Fruit fly (Drosophila melanogaster) whole organism, embryonic: ENCODE measurements around the gene pygo.

ENCODE experiments used
- C15 ChIP-seq: fragments of 200-800 bp; sonication (Bioruptor generic); IDR thresholded peaks from 3 replicates; pipeline ENCODE4 v1.3.6; 2022; ENCODE audit warnings: missing biosample characterization, missing genetic modification characterization
- CG10431 ChIP-seq: fragments of 200-800 bp; sonication (Bioruptor generic); optimal IDR thresholded peaks from 3 replicates; lab custom pipeline; 2018; ENCODE audit warnings: missing biosample characterization, mild to moderate bottlenecking, missing genetic modification characterization
- CG10654 ChIP-seq: fragments of 200-800 bp; sonication (Bioruptor generic); optimal IDR thresholded peaks from 2 replicates; lab custom pipeline; 2016; ENCODE audit warnings: missing biosample characterization, missing genetic modification characterization
- CG10979 ChIP-seq: fragments of 200-800 bp; sonication (Bioruptor generic); optimal IDR thresholded peaks from 2 replicates; lab custom pipeline; 2018; ENCODE audit warnings: missing biosample characterization, mild to moderate bottlenecking, missing genetic modification characterization, moderate library complexity
- CG11695 ChIP-seq: fragments of 200-800 bp; sonication (Bioruptor generic); IDR thresholded peaks from 3 replicates; pipeline ENCODE4 v1.3.6; 2022; ENCODE audit warnings: missing biosample characterization, missing genetic modification characterization
- CG11696 ChIP-seq: fragments of 200-800 bp; sonication (Bioruptor generic); IDR thresholded peaks from 2 replicates; pipeline ENCODE4 v1.3.6; 2022; ENCODE audit warnings: missing biosample characterization, missing genetic modification characterization
- CG12155 ChIP-seq: fragments of 200-800 bp; sonication (Bioruptor generic); optimal IDR thresholded peaks from 3 replicates; lab custom pipeline; 2016; ENCODE audit warnings: missing biosample characterization, missing genetic modification characterization
- CG12299 ChIP-seq: fragments of 200-800 bp; sonication (Bioruptor generic); optimal IDR thresholded peaks from 2 replicates; lab custom pipeline; 2018; ENCODE audit warnings: missing biosample characterization, mild to moderate bottlenecking, missing genetic modification characterization
- CG1233 ChIP-seq: fragments of 200-800 bp; sonication (Bioruptor generic); optimal IDR thresholded peaks from 4 replicates; lab custom pipeline; 2018; ENCODE audit warnings: missing biosample characterization, mild to moderate bottlenecking, missing genetic modification characterization
- CG12769 ChIP-seq: fragments of 200-800 bp; sonication (Bioruptor generic); optimal IDR thresholded peaks from 2 replicates; lab custom pipeline; 2019; ENCODE audit warnings: missing biosample characterization, mild to moderate bottlenecking, missing genetic modification characterization, moderate library complexity
- CG13624 ChIP-seq: fragments of 200-800 bp; sonication (Bioruptor generic); optimal IDR thresholded peaks from 2 replicates; lab custom pipeline; 2016; ENCODE audit warnings: missing biosample characterization, missing genetic modification characterization
- CG13775 ChIP-seq: fragments of 200-800 bp; sonication (Bioruptor generic); optimal IDR thresholded peaks from 3 replicates; lab custom pipeline; 2017; ENCODE audit warnings: missing biosample characterization, mild to moderate bottlenecking, missing genetic modification characterization
- CG15479 ChIP-seq: fragments of 200-800 bp; sonication (Bioruptor generic); optimal IDR thresholded peaks from 3 replicates; lab custom pipeline; 2019; ENCODE audit warnings: missing biosample characterization, mild to moderate bottlenecking, missing genetic modification characterization, moderate library complexity
- CG17802 ChIP-seq: fragments of 200-800 bp; sonication (Bioruptor generic); optimal IDR thresholded peaks from 2 replicates; lab custom pipeline; 2018; ENCODE audit warnings: missing biosample characterization, mild to moderate bottlenecking, missing genetic modification characterization, moderate library complexity
- CG1792 ChIP-seq: fragments of 200-800 bp; sonication (Bioruptor generic); optimal IDR thresholded peaks from 2 replicates; lab custom pipeline; 2016; ENCODE audit warnings: missing biosample characterization, missing genetic modification characterization
- CG2889 ChIP-seq: fragments of 200-800 bp; sonication (Bioruptor generic); IDR thresholded peaks from 3 replicates; pipeline ENCODE4 v1.3.6; 2022; ENCODE audit warnings: missing biosample characterization, missing genetic modification characterization
- CG31224 ChIP-seq: fragments of 200-800 bp; sonication (Bioruptor generic); IDR thresholded peaks from 2 replicates; pipeline ENCODE4 v1.3.6; 2022; ENCODE audit warnings: missing biosample characterization, missing genetic modification characterization
- CG34422 ChIP-seq: fragments of 200-800 bp; sonication (Bioruptor generic); IDR thresholded peaks from 3 replicates; pipeline ENCODE4 v1.3.6; 2022; ENCODE audit warnings: missing biosample characterization, missing genetic modification characterization
- CG3995 ChIP-seq: fragments of 200-800 bp; sonication (Bioruptor generic); optimal IDR thresholded peaks from 3 replicates; lab custom pipeline; 2016; ENCODE audit warnings: missing biosample characterization, missing genetic modification characterization
- CG6175 ChIP-seq: fragments of 200-800 bp; sonication (Bioruptor generic); IDR thresholded peaks from 3 replicates; pipeline ENCODE4 v1.3.6; 2022; ENCODE audit warnings: missing biosample characterization, missing genetic modification characterization
- CG6254 ChIP-seq: fragments of 200-800 bp; sonication (Bioruptor generic); optimal IDR thresholded peaks from 3 replicates; lab custom pipeline; 2017; ENCODE audit warnings: mild to moderate bottlenecking, missing biosample characterization, missing genetic modification reagents, missing genetic modification characterization
- CG6813 ChIP-seq: fragments of 200-800 bp; sonication (Bioruptor generic); optimal IDR thresholded peaks from 2 replicates; lab custom pipeline; 2017; ENCODE audit warnings: missing biosample characterization, missing genetic modification characterization, mild to moderate bottlenecking, moderate library complexity, missing genetic modification reagents
- CG8290 ChIP-seq, 3 experiments: fragments of 200-800 bp; sonication (Bioruptor generic); optimal IDR thresholded peaks; 2 replicates each; lab custom pipeline; 2016 to 2019; ENCODE audit warnings: missing biosample characterization in 3 of 3, missing genetic modification characterization in 3 of 3, mild to moderate bottlenecking in 2 of 3, moderate library complexity in 1 of 3
- CTCF ChIP-seq: fragments of 200-800 bp; sonication (Bioruptor generic); optimal IDR thresholded peaks from 2 replicates; lab custom pipeline; 2017; ENCODE audit warnings: missing biosample characterization, mild to moderate bottlenecking, missing genetic modification characterization, moderate library complexity
- D19A ChIP-seq: fragments of 200-800 bp; optimal IDR thresholded peaks from 3 replicates; lab custom pipeline; 2019; ENCODE audit warnings: missing biosample characterization, mild to moderate bottlenecking, missing genetic modification characterization, moderate library complexity
- Dek ChIP-seq: fragments of 200-800 bp; sonication (Bioruptor generic); optimal IDR thresholded peaks from 3 replicates; lab custom pipeline; 2019; ENCODE audit warnings: missing biosample characterization, mild to moderate bottlenecking, missing genetic modification characterization, moderate library complexity
- E2f1 ChIP-seq: fragments of 200-800 bp; sonication (Bioruptor generic); IDR thresholded peaks from 2 replicates; pipeline ENCODE4 v1.3.6; 2022; ENCODE audit warnings: missing biosample characterization, missing genetic modification characterization
- HmgZ ChIP-seq: fragments of 200-800 bp; sonication (Bioruptor generic); optimal IDR thresholded peaks from 2 replicates; lab custom pipeline; 2018; ENCODE audit warnings: missing biosample characterization, mild to moderate bottlenecking, missing genetic modification characterization
- Hmx ChIP-seq: fragments of 200-800 bp; sonication (Bioruptor generic); optimal IDR thresholded peaks from 2 replicates; lab custom pipeline; 2016; ENCODE audit warnings: missing biosample characterization, missing genetic modification characterization
- MBD-R2 ChIP-seq: fragments of 200-800 bp; sonication (Bioruptor generic); IDR thresholded peaks from 2 replicates; pipeline ENCODE4 v1.3.6; 2022; ENCODE audit warnings: missing biosample characterization, missing genetic modification characterization
- MESR4 ChIP-seq: fragments of 200-800 bp; sonication (Bioruptor generic); optimal IDR thresholded peaks from 2 replicates; lab custom pipeline; 2018; ENCODE audit warnings: missing biosample characterization, mild to moderate bottlenecking, missing genetic modification characterization, moderate library complexity
- Stat92E ChIP-seq, 3 experiments: fragments of >200 bp in 2 of 3; fragments of 200-800 bp in 1 of 3; sonication (Bioruptor generic) in 1 of 3; optimal IDR thresholded peaks; 2 replicates each; lab custom pipeline; 2017 to 2019; ENCODE audit warnings: missing biosample characterization in 3 of 3, missing genetic modification characterization in 3 of 3, mild to moderate bottlenecking in 1 of 3, moderate library complexity in 1 of 3
- Tbp ChIP-seq: fragments of >200 bp; optimal IDR thresholded peaks from 2 replicates; lab custom pipeline; 2018; ENCODE audit warnings: missing biosample characterization, missing genetic modification characterization
- bbx ChIP-seq: fragments of 200-800 bp; sonication (Bioruptor generic); IDR thresholded peaks from 2 replicates; pipeline ENCODE4 v1.3.6; 2022; ENCODE audit warnings: missing biosample characterization, missing genetic modification characterization; ENCODE audit not compliant: partially characterized antibody
- bcd ChIP-seq: fragments of 200-800 bp; sonication (Bioruptor generic); optimal IDR thresholded peaks from 2 replicates; lab custom pipeline; 2017; ENCODE audit warnings: missing biosample characterization, mild to moderate bottlenecking, missing genetic modification characterization
- cas ChIP-seq: fragments of 200-800 bp; sonication (Bioruptor generic); IDR thresholded peaks from 2 replicates; pipeline ENCODE4 v1.3.6; 2022; ENCODE audit warnings: missing biosample characterization, missing genetic modification characterization
- cwo ChIP-seq: fragments of 200-800 bp; sonication (Bioruptor generic); optimal IDR thresholded peaks from 3 replicates; lab custom pipeline; 2017; ENCODE audit warnings: missing biosample characterization, missing genetic modification characterization, mild to moderate bottlenecking, moderate library complexity, missing genetic modification reagents
- esg ChIP-seq: fragments of 200-800 bp; sonication (Bioruptor generic); conservative IDR thresholded peaks from 2 replicates; pipeline ENCODE4 v1.3.6; 2022; ENCODE audit warnings: missing biosample characterization, missing genetic modification characterization
- eve ChIP-seq, 2 experiments: fragments of >200 bp; optimal IDR thresholded peaks; 2 replicates each; lab custom pipeline; 2017; ENCODE audit warnings: missing biosample characterization in 2 of 2, missing genetic modification characterization in 2 of 2
- eyg ChIP-seq: fragments of 200-800 bp; sonication (Bioruptor generic); optimal IDR thresholded peaks from 3 replicates; lab custom pipeline; 2016; ENCODE audit warnings: missing biosample characterization, missing genetic modification characterization
- fu2 ChIP-seq: fragments of 200-800 bp; sonication (Bioruptor generic); optimal IDR thresholded peaks from 2 replicates; lab custom pipeline; 2016; ENCODE audit warnings: missing biosample characterization, missing genetic modification characterization
- gt ChIP-seq: fragments of 200-800 bp; sonication (Bioruptor generic); IDR thresholded peaks from 2 replicates; pipeline ENCODE4 v1.3.6; 2022; ENCODE audit warnings: missing biosample characterization, missing genetic modification characterization
- onecut ChIP-seq: fragments of 200-800 bp; sonication (Bioruptor generic); IDR thresholded peaks from 2 replicates; pipeline ENCODE4 v1.3.6; 2022; ENCODE audit warnings: missing biosample characterization, missing genetic modification characterization
- pfk ChIP-seq: fragments of 200-800 bp; sonication (Bioruptor generic); optimal IDR thresholded peaks from 2 replicates; lab custom pipeline; 2018; ENCODE audit warnings: missing biosample characterization, mild to moderate bottlenecking, missing genetic modification characterization, moderate library complexity
- repo ChIP-seq: fragments of 200-800 bp; sonication (Bioruptor generic); optimal IDR thresholded peaks from 2 replicates; lab custom pipeline; 2016; ENCODE audit warnings: missing biosample characterization, missing genetic modification characterization
- rib ChIP-seq: fragments of 200-800 bp; sonication (Bioruptor generic); IDR thresholded peaks from 2 replicates; pipeline ENCODE4 v1.3.6; 2022; ENCODE audit warnings: missing biosample characterization, missing genetic modification characterization
- so ChIP-seq: fragments of 200-800 bp; sonication (Bioruptor generic); IDR thresholded peaks from 3 replicates; pipeline ENCODE4 v1.3.6; 2022; ENCODE audit warnings: missing biosample characterization, missing genetic modification characterization
- sug ChIP-seq: fragments of 200-800 bp; optimal IDR thresholded peaks from 2 replicates; lab custom pipeline; 2019; ENCODE audit warnings: missing biosample characterization, mild to moderate bottlenecking, missing genetic modification characterization, moderate library complexity
- trh ChIP-seq: fragments of 200-800 bp; sonication (Bioruptor generic); optimal IDR thresholded peaks from 2 replicates; lab custom pipeline; 2016; ENCODE audit warnings: missing biosample characterization, missing genetic modification characterization
- wdn ChIP-seq: fragments of 200-800 bp; sonication (Bioruptor generic); IDR thresholded peaks from 2 replicates; pipeline ENCODE4 v1.3.6; 2022; ENCODE audit warnings: missing biosample characterization, missing genetic modification characterization

Gene pygo

DNA sequence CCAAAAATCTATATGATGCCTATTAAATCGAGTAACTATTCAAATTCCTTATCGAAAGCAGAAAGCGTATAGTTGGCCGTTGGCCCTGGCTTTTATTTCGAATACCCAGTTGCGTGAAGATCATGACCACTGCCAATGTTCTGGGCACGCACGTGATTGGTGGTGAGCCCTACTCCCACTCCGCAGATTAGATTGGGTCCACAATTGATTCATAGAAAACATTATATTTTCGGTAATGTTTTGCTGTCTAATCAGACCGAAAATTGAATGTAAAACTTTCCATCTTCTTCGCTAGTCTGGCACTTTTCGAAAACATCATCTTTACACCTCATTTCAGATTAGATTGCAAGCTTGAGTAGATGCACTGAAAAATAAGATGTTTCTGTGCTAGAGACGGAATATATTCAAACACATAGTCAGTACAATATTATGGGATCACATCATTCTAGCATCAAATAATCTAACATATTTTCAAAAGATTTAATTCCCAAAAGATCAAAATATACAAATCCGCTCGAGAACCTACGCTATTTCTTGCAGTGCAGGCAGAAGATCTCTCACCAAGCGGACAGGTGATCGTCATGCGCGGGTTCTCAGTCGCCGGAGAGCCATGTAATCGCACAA lies 11.9 kb upstream of the pygo start, which contains the start of gene CG1774 (continued):
- TF ChIP-seq CG6813 (GFP tag; lab: Kevin White, UChicago) = peak; percentile 76
- peak; percentile 44 for TF ChIP-seq CG6254
- TF ChIP-seq CG10979 (tag; lab: Kevin White, UChicago) = peak; percentile 65
- TF ChIP-seq CG12769 (tag; lab: Kevin White, UChicago) = peak; percentile 93
- no peak for TF ChIP-seq CG11696 (GFP tag; lab: Robert Waterston, UW)
- no peak for TF ChIP-seq CG8290 (GFP tag; optimal IDR thresholded peaks at IDR 0.05; lab: Kevin White, UChicago)
- TF ChIP-seq CG8290 (tag; optimal IDR thresholded peaks at IDR 0.05; lab: Kevin White, UChicago) = peak in 1 of 2 experiments; percentile 94
- TF ChIP-seq Hmx (GFP tag; lab: Kevin White, UChicago) = peak; percentile 34
- TF ChIP-seq so = peak; percentile 47; the same call in 1 of the 3 replicates
- TF ChIP-seq onecut (GFP tag; lab: Robert Waterston, UW) = 0 out of 2 replicates have a peak, but pooled peaks have one; percentile 22
- peak; percentile 82 for TF ChIP-seq bcd (GFP tag; lab: Kevin White, UChicago)
- no peak for TF ChIP-seq CG10431 (GFP tag; lab: Kevin White, UChicago)
- peak; percentile 61; the same call in 2 of the 3 replicates for TF ChIP-seq CG6175 (GFP tag; lab: Robert Waterston, UW)
- TF ChIP-seq CG10654 (GFP tag; lab: Kevin White, UChicago) = peak; percentile 65
- peak; percentile 83 for TF ChIP-seq HmgZ (tag; lab: Kevin White, UChicago)
- peak; percentile 93 for TF ChIP-seq cwo (GFP tag; lab: Kevin White, UChicago)
- TF ChIP-seq fu2 (GFP tag; lab: Kevin White, UChicago) = peak; percentile 77
- TF ChIP-seq MBD-R2 = peak; percentile 56; the same call in 1 of the 2 replicates
- TF ChIP-seq CG15479 (GFP tag; lab: Kevin White, UChicago) = no peak
- TF ChIP-seq E2f1 (GFP tag; lab: Robert Waterston, UW) = peak; percentile 67
- TF ChIP-seq CG12155 = peak; percentile 83
- TF ChIP-seq wdn (GFP tag; lab: Robert Waterston, UW) = peak; percentile 65; the same call in 1 of the 2 replicates
- no peak for TF ChIP-seq MESR4 (GFP tag; lab: Kevin White, UChicago)
- TF ChIP-seq bbx (GFP tag; lab: Robert Waterston, UW) = no peak
- peak; percentile 87 for TF ChIP-seq rib (GFP tag; lab: Robert Waterston, UW)
- TF ChIP-seq repo (GFP tag; lab: Kevin White, UChicago) = peak; percentile 55
- TF ChIP-seq CG1233 (GFP tag; lab: Kevin White, UChicago) = peak; percentile 72
- no peak for TF ChIP-seq CTCF (GFP tag; lab: Kevin White, UChicago)
- peak; percentile 74 for TF ChIP-seq sug
- peak; percentile 55 for TF ChIP-seq eyg (GFP tag; lab: Kevin White, UChicago)
- TF ChIP-seq Stat92E (GFP tag; optimal IDR thresholded peaks at IDR 0.05; lab: Kevin White, UChicago) = no peak
- peak; percentile 34; the same call in 1 of the 2 replicates for TF ChIP-seq cas (GFP tag; lab: Robert Waterston, UW)
- TF ChIP-seq D19A = peak; percentile 54
- no peak for TF ChIP-seq C15
- no peak for TF ChIP-seq trh (GFP tag; lab: Kevin White, UChicago)
- TF ChIP-seq eve (GFP tag; optimal IDR thresholded peaks at IDR 0.05; lab: Kevin White, UChicago) = no peak
- TF ChIP-seq CG17802 (tag; lab: Kevin White, UChicago) = peak; percentile 32
- peak; percentile 74 for TF ChIP-seq Dek (tag; lab: Kevin White, UChicago)
- peak; percentile 75 for TF ChIP-seq CG1792 (GFP tag; lab: Kevin White, UChicago)
- peak; percentile 72 for TF ChIP-seq CG31224 (GFP tag; lab: Robert Waterston, UW)
- TF ChIP-seq CG2889 = peak; percentile 56; the same call in 1 of the 3 replicates
- peak; percentile 24 for TF ChIP-seq CG12299 (tag; lab: Kevin White, UChicago)
- TF ChIP-seq CG13775 = peak; percentile 75
- 0 out of 3 replicates have a peak, but pooled peaks have one; percentile 47 for TF ChIP-seq CG34422
- no peak for TF ChIP-seq gt (GFP tag; lab: Robert Waterston, UW)
- TF ChIP-seq Tbp = no peak
- peak; percentile 91 for TF ChIP-seq CG13624
- no peak for TF ChIP-seq pfk (GFP tag; lab: Kevin White, UChicago)
- TF ChIP-seq CG3995 = peak; percentile 52
- peak; percentile 79 for TF ChIP-seq CG11695 (GFP tag; lab: Robert Waterston, UW)
- peak; percentile 60; the same call in 1 of the 2 replicates for TF ChIP-seq esg (GFP tag; lab: Robert Waterston, UW)
